Worm (Caenorhabditis elegans): ENCODE results near the gene C17E7.12.

Gene C17E7.12

ce11 chrV:3874102-3874744 is 17.6 kb downstream of the C17E7.12 start, which contains the start of gene nhr-158:
Gene nhr-158 (minus strand): TSS chrV:3874152.
- no peak for TF ChIP-seq Y48G9A.11 (GFP tag; IDR thresholded peaks at IDR 0.05)
- TF ChIP-seq aha-1 (tag): peak; percentile 42
- no peak for TF ChIP-seq hmg-1.1 (GFP tag; IDR thresholded peaks at IDR 0.05)
- TF ChIP-seq dmd-9 (GFP tag; IDR thresholded peaks at IDR 0.05): no peak
- TF ChIP-seq lin-1 (GFP tag; IDR thresholded peaks at IDR 0.05): no peak
- TF ChIP-seq dmd-8 (GFP tag; IDR thresholded peaks at IDR 0.05): no peak
- TF ChIP-seq unc-62 (GFP tag; optimal IDR thresholded peaks at IDR 0.05 in 1 of 2): no peak
- no peak for TF ChIP-seq unc-62 (tag; optimal IDR thresholded peaks at IDR 0.05)
- TF ChIP-seq lin-15B (tag; optimal IDR thresholded peaks at IDR 0.05): no peak
- no peak for TF ChIP-seq hlh-11 (tag; optimal IDR thresholded peaks at IDR 0.05)
- no peak for TF ChIP-seq ZK546.5 (tag; optimal IDR thresholded peaks at IDR 0.05)
- no peak for TF ChIP-seq Y75B8A.6 (GFP tag; IDR thresholded peaks at IDR 0.05)
- no peak for TF ChIP-seq nhr-6 (tag; optimal IDR thresholded peaks at IDR 0.05)
- no peak for TF ChIP-seq duxl-1 (tag; optimal IDR thresholded peaks at IDR 0.05; ENCODE audit: poor library complexity)
- no peak for TF ChIP-seq R02D3.7 (tag; optimal IDR thresholded peaks at IDR 0.05)
- peak; percentile 6 for TF ChIP-seq nhr-11 (tag; optimal IDR thresholded peaks at IDR 0.05)
- TF ChIP-seq daf-16 (GFP tag; optimal IDR thresholded peaks at IDR 0.05): no peak
- TF ChIP-seq daf-16 (tag; optimal IDR thresholded peaks at IDR 0.05): no peak
- TF ChIP-seq ces-1 (GFP tag; optimal IDR thresholded peaks at IDR 0.05): no peak
- TF ChIP-seq F37D6.2 (tag; optimal IDR thresholded peaks at IDR 0.05): peak; percentile 8
- no peak for TF ChIP-seq tra-1 (GFP tag; IDR thresholded peaks at IDR 0.05)
- TF ChIP-seq nhr-48 (tag; optimal IDR thresholded peaks at IDR 0.05): peak; percentile 13

- TF ChIP-seq lsy-2 (tag; optimal IDR thresholded peaks at IDR 0.05) (peak in 1 of 2 experiments; percentile 1), aha-1 (tag) (peak; percentile 59), ceh-62 (tag; optimal IDR thresholded peaks at IDR 0.05) (no peak), lin-38 (GFP tag; IDR thresholded peaks at IDR 0.05) (no peak), zag-1 (tag; optimal IDR thresholded peaks at IDR 0.05) (no peak), rbr-2 (tag; optimal IDR thresholded peaks at IDR 0.05) (no peak), madf-5 (GFP tag; IDR thresholded peaks at IDR 0.05) (no peak), nhr-11 (tag; optimal IDR thresholded peaks at IDR 0.05) (peak; percentile 87), Y75B8A.6 (GFP tag; IDR thresholded peaks at IDR 0.05) (no peak), nhr-77 (tag; optimal IDR thresholded peaks at IDR 0.05) (no peak), tra-1 (GFP tag; IDR thresholded peaks at IDR 0.05) (no peak), nhr-28 (tag; optimal IDR thresholded peaks at IDR 0.05) (no peak), spr-3 (GFP tag; optimal IDR thresholded peaks at IDR 0.05) (no peak)
Measured at ce11 chrV:3870359-3870758, 21.5 kb downstream of the C17E7.12 start.

- TF ChIP-seq rbr-2 (tag; optimal IDR thresholded peaks at IDR 0.05) (no peak), nhr-77 (tag; optimal IDR thresholded peaks at IDR 0.05) (no peak), set-16 (GFP tag; IDR thresholded peaks at IDR 0.05) (no peak), vab-7 (GFP tag; IDR thresholded peaks at IDR 0.05) (no peak), fkh-10 (GFP tag; optimal IDR thresholded peaks at IDR 0.05) (no peak), hlh-11 (tag; optimal IDR thresholded peaks at IDR 0.05) (no peak), Y75B8A.6 (GFP tag; IDR thresholded peaks at IDR 0.05) (no peak)
Measured at ce11 chrV:3868905-3869304, 22.9 kb downstream of the C17E7.12 start, which contains the start of gene nhr-157. Gene nhr-157 (minus strand): TSS chrV:3869005.

ce11 chrV:3865273-3865672 is 26.5 kb downstream of the C17E7.12 start:
- TF ChIP-seq set-16 (GFP tag; IDR thresholded peaks at IDR 0.05): no peak
- no peak for TF ChIP-seq dmd-9 (GFP tag; IDR thresholded peaks at IDR 0.05)
- no peak for TF ChIP-seq ceh-20 (GFP tag; IDR thresholded peaks at IDR 0.05)
- TF ChIP-seq R02D3.7 (tag; optimal IDR thresholded peaks at IDR 0.05): no peak
- TF ChIP-seq attf-4 (tag; optimal IDR thresholded peaks at IDR 0.05): no peak
- TF ChIP-seq F44E2.7 (GFP tag; IDR thresholded peaks at IDR 0.05): no peak
- no peak for TF ChIP-seq Y105C5A.15 (GFP tag; IDR thresholded peaks at IDR 0.05)
- no peak for TF ChIP-seq dve-1 (tag; optimal IDR thresholded peaks at IDR 0.05; ENCODE audit: insufficient read depth)
- no peak for TF ChIP-seq daf-19 (GFP tag; conservative IDR thresholded peaks at IDR 0.05)

All from whole organism, L4 larva.